Fruit fly (Drosophila melanogaster) whole organism, prepupa: ENCODE results near the gene SecCl.

Experiments used
- Blimp-1 ChIP-seq: fragments of 200-800 bp; sonication (Bioruptor generic); optimal IDR thresholded peaks from 3 replicates; lab custom pipeline; 2017; ENCODE audit warnings: missing biosample characterization, missing genetic modification characterization, mild to moderate bottlenecking, moderate library complexity, missing genetic modification reagents
- CG10631 ChIP-seq: fragments of 200-800 bp; sonication (Bioruptor generic); optimal IDR thresholded peaks from 2 replicates; lab custom pipeline; 2016; ENCODE audit warnings: missing biosample characterization, missing genetic modification characterization
- CG10669 ChIP-seq: fragments of 200-800 bp; sonication (Bioruptor generic); optimal IDR thresholded peaks from 3 replicates; lab custom pipeline; 2018; ENCODE audit warnings: missing biosample characterization, mild to moderate bottlenecking, missing genetic modification characterization, moderate library complexity
- CG11294 ChIP-seq: fragments of 200-800 bp; sonication (Bioruptor generic); IDR thresholded peaks from 2 replicates; pipeline ENCODE4 v1.3.6; 2022; ENCODE audit warnings: missing biosample characterization, missing genetic modification characterization
- CG11762 ChIP-seq: fragments of 200-800 bp; sonication (Bioruptor generic); optimal IDR thresholded peaks from 3 replicates; lab custom pipeline; 2016; ENCODE audit warnings: missing biosample characterization, missing genetic modification characterization; ENCODE audit not compliant: insufficient read depth
- CG11902 ChIP-seq: fragments of 200-800 bp; sonication (Bioruptor generic); optimal IDR thresholded peaks from 3 replicates; lab custom pipeline; 2016; ENCODE audit warnings: missing biosample characterization, missing genetic modification characterization
- CG15336 ChIP-seq: fragments of 200-800 bp; sonication (Bioruptor generic); IDR thresholded peaks from 2 replicates; pipeline ENCODE4 v1.3.6; 2022; ENCODE audit warnings: missing biosample characterization, missing genetic modification characterization
- CG1621 ChIP-seq: fragments of 200-800 bp; sonication (Bioruptor generic); optimal IDR thresholded peaks from 3 replicates; lab custom pipeline; 2018; ENCODE audit warnings: missing biosample characterization, mild to moderate bottlenecking, missing genetic modification characterization
- CG31627 ChIP-seq: fragments of 200-800 bp; sonication (Bioruptor generic); optimal IDR thresholded peaks from 3 replicates; lab custom pipeline; 2016; ENCODE audit warnings: missing biosample characterization, missing genetic modification characterization
- CG32006 ChIP-seq: fragments of 200-800 bp; sonication (Bioruptor generic); optimal IDR thresholded peaks from 3 replicates; lab custom pipeline; 2017; ENCODE audit warnings: missing biosample characterization, mild to moderate bottlenecking, missing genetic modification characterization
- CG3919 ChIP-seq: fragments of 200-800 bp; sonication (Bioruptor generic); optimal IDR thresholded peaks from 3 replicates; lab custom pipeline; 2016; ENCODE audit warnings: missing biosample characterization, missing genetic modification characterization
- CG6163 ChIP-seq: fragments of 200-800 bp; sonication (Bioruptor generic); IDR thresholded peaks from 3 replicates; pipeline ENCODE4 v1.3.6; 2022; ENCODE audit warnings: missing biosample characterization, missing genetic modification characterization
- CG6276 ChIP-seq: fragments of 200-800 bp; sonication (Bioruptor generic); optimal IDR thresholded peaks from 2 replicates; lab custom pipeline; 2017; ENCODE audit warnings: missing biosample characterization, mild to moderate bottlenecking, missing genetic modification characterization
- CG6854 ChIP-seq: fragments of 200-800 bp; sonication (Bioruptor generic); optimal IDR thresholded peaks from 2 replicates; lab custom pipeline; 2017; ENCODE audit warnings: missing biosample characterization, mild to moderate bottlenecking, missing genetic modification characterization
- CG7368 ChIP-seq: fragments of 200-800 bp; sonication (Bioruptor generic); optimal IDR thresholded peaks from 3 replicates; lab custom pipeline; 2016; ENCODE audit warnings: missing biosample characterization, missing genetic modification characterization
- CG8119 ChIP-seq: fragments of 200-800 bp; sonication (Bioruptor generic); IDR thresholded peaks from 3 replicates; pipeline ENCODE4 v1.3.6; 2022; ENCODE audit warnings: missing biosample characterization, missing genetic modification characterization
- CG8632 ChIP-seq: fragments of 200-800 bp; sonication (Bioruptor generic); optimal IDR thresholded peaks from 3 replicates; lab custom pipeline; 2016; ENCODE audit warnings: missing biosample characterization, missing genetic modification characterization
- Eip75B ChIP-seq: fragments of 200-800 bp; sonication (Bioruptor generic); optimal IDR thresholded peaks from 3 replicates; lab custom pipeline; 2016; ENCODE audit warnings: missing biosample characterization, missing genetic modification characterization
- Eip78C ChIP-seq: fragments of 200-800 bp; sonication (Bioruptor generic); peaks from one replicate; lab custom pipeline; 2016; ENCODE audit warnings: missing biosample characterization, missing genetic modification characterization
- Eip93F ChIP-seq: fragments of 200-800 bp; sonication (Bioruptor generic); optimal IDR thresholded peaks from 2 replicates; lab custom pipeline; 2016; ENCODE audit warnings: missing biosample characterization, mild to moderate bottlenecking, missing genetic modification characterization
- Ets21C ChIP-seq: fragments of 200-800 bp; sonication (Bioruptor generic); optimal IDR thresholded peaks from 3 replicates; lab custom pipeline; 2016; ENCODE audit warnings: missing biosample characterization, missing genetic modification characterization
- Ets96B ChIP-seq: fragments of 200-800 bp; optimal IDR thresholded peaks from 2 replicates; lab custom pipeline; 2019; ENCODE audit warnings: missing biosample characterization, mild to moderate bottlenecking, missing genetic modification characterization, moderate library complexity
- Gug ChIP-seq: fragments of 200-800 bp; sonication (Bioruptor generic); IDR thresholded peaks from 2 replicates; pipeline ENCODE4 v1.3.6; 2022; ENCODE audit warnings: missing biosample characterization, missing genetic modification characterization
- Hr38 ChIP-seq: sonication (Bioruptor generic); optimal IDR thresholded peaks from 2 replicates; lab custom pipeline; 2016; ENCODE audit warnings: missing biosample characterization, missing genetic modification characterization
- Lpt ChIP-seq: fragments of 200-800 bp; sonication (Bioruptor generic); optimal IDR thresholded peaks from 3 replicates; lab custom pipeline; 2016; ENCODE audit warnings: missing biosample characterization, missing genetic modification characterization
- Met ChIP-seq: fragments of 200-800 bp; sonication (Bioruptor generic); optimal IDR thresholded peaks from 3 replicates; lab custom pipeline; 2016; ENCODE audit warnings: missing biosample characterization, missing genetic modification characterization
- OdsH ChIP-seq: fragments of 200-800 bp; sonication (Bioruptor generic); optimal IDR thresholded peaks from 3 replicates; lab custom pipeline; 2016; ENCODE audit warnings: missing biosample characterization, missing genetic modification characterization
- Smox ChIP-seq: fragments of 200-800 bp; sonication (Bioruptor generic); optimal IDR thresholded peaks from 3 replicates; lab custom pipeline; 2016; ENCODE audit warnings: missing biosample characterization, missing genetic modification characterization
- Sox102F ChIP-seq: fragments of 200-800 bp; sonication (Bioruptor generic); optimal IDR thresholded peaks from 2 replicates; lab custom pipeline; 2016; ENCODE audit warnings: missing biosample characterization, mild to moderate bottlenecking, missing genetic modification characterization
- Sox14 ChIP-seq: fragments of 200-800 bp; sonication (Bioruptor generic); optimal IDR thresholded peaks from 3 replicates; lab custom pipeline; 2016; ENCODE audit warnings: missing biosample characterization, missing genetic modification characterization
- Sox15 ChIP-seq: fragments of 200-800 bp; sonication (Bioruptor generic); optimal IDR thresholded peaks from 3 replicates; lab custom pipeline; 2016; ENCODE audit warnings: missing biosample characterization, missing genetic modification characterization
- cyc ChIP-seq: fragments of 200-800 bp; sonication (Bioruptor generic); optimal IDR thresholded peaks from 3 replicates; lab custom pipeline; 2016; ENCODE audit warnings: missing biosample characterization, missing genetic modification characterization
- dac ChIP-seq: fragments of 200-800 bp; sonication (Bioruptor generic); optimal IDR thresholded peaks from 2 replicates; lab custom pipeline; 2017; ENCODE audit warnings: missing biosample characterization, mild to moderate bottlenecking, missing genetic modification characterization
- dsx ChIP-seq: fragments of 200-800 bp; optimal IDR thresholded peaks from 3 replicates; lab custom pipeline; 2019; ENCODE audit warnings: missing biosample characterization, mild to moderate bottlenecking, missing genetic modification characterization, moderate library complexity; ENCODE audit not compliant: poor library complexity, severe bottlenecking
- eg ChIP-seq: fragments of 200-800 bp; sonication (Bioruptor generic); IDR thresholded peaks from 3 replicates; pipeline ENCODE4 v1.3.6; 2022; ENCODE audit warnings: missing biosample characterization, missing genetic modification characterization
- esn ChIP-seq: fragments of 200-800 bp; sonication (Bioruptor generic); optimal IDR thresholded peaks from 2 replicates; lab custom pipeline; 2016; ENCODE audit warnings: missing biosample characterization, mild to moderate bottlenecking, missing genetic modification characterization, moderate library complexity
- fkh ChIP-seq: fragments of 200-800 bp; sonication (Bioruptor generic); optimal IDR thresholded peaks from 3 replicates; lab custom pipeline; 2017; ENCODE audit warnings: missing biosample characterization, mild to moderate bottlenecking, missing genetic modification characterization, moderate library complexity
- lz ChIP-seq: fragments of 200-800 bp; sonication (Bioruptor generic); optimal IDR thresholded peaks from 3 replicates; lab custom pipeline; 2016; ENCODE audit warnings: missing biosample characterization, missing genetic modification characterization
- net ChIP-seq: fragments of 200-800 bp; sonication (Bioruptor generic); optimal IDR thresholded peaks from 3 replicates; lab custom pipeline; 2016; ENCODE audit warnings: missing biosample characterization, missing genetic modification characterization
- pdm3 ChIP-seq: fragments of 200-800 bp; sonication (Bioruptor generic); optimal IDR thresholded peaks from 3 replicates; lab custom pipeline; 2016; ENCODE audit warnings: missing biosample characterization, missing genetic modification characterization
- salr ChIP-seq, 2 experiments: fragments of 200-800 bp; sonication (Bioruptor generic); optimal IDR thresholded peaks; 3 replicates each; lab custom pipeline; 2016 to 2018; ENCODE audit warnings: missing biosample characterization in 2 of 2, missing genetic modification characterization in 2 of 2, mild to moderate bottlenecking in 1 of 2
- spab ChIP-seq: fragments of 200-800 bp; sonication (Bioruptor generic); optimal IDR thresholded peaks from 2 replicates; lab custom pipeline; 2017; ENCODE audit warnings: missing biosample characterization, mild to moderate bottlenecking, missing genetic modification characterization, missing genetic modification reagents
- ss ChIP-seq, 2 experiments: fragments of 200-800 bp; sonication (Bioruptor generic); optimal IDR thresholded peaks; 2 replicates in 1 of 2; 3 replicates in 1 of 2; lab custom pipeline; 2017 to 2018; ENCODE audit warnings: mild to moderate bottlenecking in 2 of 2, missing biosample characterization in 2 of 2, missing genetic modification characterization in 2 of 2, moderate library complexity in 1 of 2
- svp ChIP-seq: fragments of 200-800 bp; sonication (Bioruptor generic); peaks from one replicate; lab custom pipeline; 2016; ENCODE audit warnings: missing biosample characterization, missing genetic modification characterization
- topi ChIP-seq: fragments of 200-800 bp; sonication (Bioruptor generic); optimal IDR thresholded peaks from 3 replicates; lab custom pipeline; 2016; ENCODE audit warnings: missing biosample characterization, missing genetic modification characterization
- vri ChIP-seq: fragments of 200-800 bp; sonication (Bioruptor generic); optimal IDR thresholded peaks from 3 replicates; lab custom pipeline; 2016; ENCODE audit warnings: missing biosample characterization, mild to moderate bottlenecking, missing genetic modification characterization

Gene SecCl

dm6 chr3L:17420610-17421194 lies 49.2 kb upstream of the SecCl start (continued):
- TF ChIP-seq CG1621 (tag; lab: Kevin White, UChicago) = peak; percentile 48
- peak; percentile 58 for TF ChIP-seq Eip93F (GFP tag; lab: Kevin White, UChicago)
- peak; percentile 89 for TF ChIP-seq Met (GFP tag; lab: Kevin White, UChicago)
- TF ChIP-seq Ets96B (tag; lab: Kevin White, UChicago) = peak; percentile 85
- TF ChIP-seq salr (GFP tag; optimal IDR thresholded peaks at IDR 0.05; lab: Kevin White, UChicago) = peak; percentile 14 to 76
- TF ChIP-seq eg (GFP tag; lab: Robert Waterston, UW) = 0 out of 3 replicates have a peak, but pooled peaks have one; percentile 13
- TF ChIP-seq CG10631 (GFP tag; lab: Kevin White, UChicago) = peak; percentile 83
- peak; percentile 58 for TF ChIP-seq CG11762 (GFP tag; lab: Kevin White, UChicago)
- peak; percentile 14 for TF ChIP-seq Lpt (GFP tag; lab: Kevin White, UChicago)
- peak; percentile 84 for TF ChIP-seq CG8632
- peak; percentile 77 for TF ChIP-seq Sox15 (GFP tag; lab: Kevin White, UChicago)
- TF ChIP-seq lz (GFP tag; lab: Kevin White, UChicago) = peak; percentile 84
- peak; percentile 83 for TF ChIP-seq spab (GFP tag; lab: Kevin White, UChicago)
- TF ChIP-seq Blimp-1 (GFP tag; lab: Kevin White, UChicago) = peak; percentile 34

dm6 chr3L:17421319-17421718 lies 48.6 kb upstream of the SecCl start, which contains the start of gene blot:
Gene blot (minus strand): TSS chr3L:17421514.
- TF ChIP-seq CG15336 (GFP tag; lab: Robert Waterston, UW) = peak; percentile 38; the same call in 1 of the 2 replicates
- no peak for TF ChIP-seq Ets21C (GFP tag; lab: Kevin White, UChicago)
- no peak for TF ChIP-seq CG6854 (GFP tag; lab: Kevin White, UChicago)
- no peak for TF ChIP-seq Hr38 (GFP tag; lab: Kevin White, UChicago)
- no peak for TF ChIP-seq CG11762 (GFP tag; lab: Kevin White, UChicago)
- peak; percentile 2 for TF ChIP-seq net
- no peak for TF ChIP-seq CG32006 (GFP tag; lab: Kevin White, UChicago)
- peak; percentile 26 for TF ChIP-seq Sox102F (GFP tag; lab: Kevin White, UChicago)
- TF ChIP-seq CG3919 (GFP tag; lab: Kevin White, UChicago) = peak; percentile 45
- TF ChIP-seq cyc (GFP tag; lab: Kevin White, UChicago) = no peak
- TF ChIP-seq Eip78C (GFP tag; lab: Kevin White, UChicago) = no peak
- no peak for TF ChIP-seq dsx (GFP tag; lab: Kevin White, UChicago)
- TF ChIP-seq ss (GFP tag; optimal IDR thresholded peaks at IDR 0.05; lab: Kevin White, UChicago) = peak; percentile 28 to 36
- no peak for TF ChIP-seq CG31627 (GFP tag; lab: Kevin White, UChicago)
- peak; percentile 92 for TF ChIP-seq svp (GFP tag; lab: Kevin White, UChicago)
- TF ChIP-seq CG8119 (GFP tag; lab: Robert Waterston, UW) = 0 out of 3 replicates have a peak, but pooled peaks have one; percentile 30
- no peak for TF ChIP-seq Sox14
- no peak for TF ChIP-seq Eip93F (GFP tag; lab: Kevin White, UChicago)
- peak; percentile 36 for TF ChIP-seq CG1621 (tag; lab: Kevin White, UChicago)
- no peak for TF ChIP-seq CG11294 (GFP tag; lab: Robert Waterston, UW)
- TF ChIP-seq CG6276 (GFP tag; lab: Kevin White, UChicago) = no peak
- TF ChIP-seq vri = no peak
- TF ChIP-seq CG6163 (GFP tag; lab: Robert Waterston, UW) = peak; percentile 23; the same call in 2 of the 3 replicates
- no peak for TF ChIP-seq CG11902 (GFP tag; lab: Kevin White, UChicago)
- no peak; the same call in 2 of the 3 replicates for TF ChIP-seq eg (GFP tag; lab: Robert Waterston, UW)

- TF ChIP-seq pdm3 = peak; percentile 63
- peak; percentile 52 for TF ChIP-seq Eip75B (GFP tag; lab: Kevin White, UChicago)
- TF ChIP-seq spab (GFP tag; lab: Kevin White, UChicago) = no peak
- TF ChIP-seq topi = peak; percentile 60
- TF ChIP-seq esn (GFP tag; lab: Kevin White, UChicago) = peak; percentile 75
- peak; percentile 14 for TF ChIP-seq CG10669 (GFP tag; lab: Kevin White, UChicago)
- no peak for TF ChIP-seq net
- TF ChIP-seq CG7368 (GFP tag; lab: Kevin White, UChicago) = peak; percentile 9
- no peak for TF ChIP-seq CG1621 (tag; lab: Kevin White, UChicago)
- TF ChIP-seq dac (GFP tag; lab: Kevin White, UChicago) = peak; percentile 14
- TF ChIP-seq Sox15 (GFP tag; lab: Kevin White, UChicago) = no peak
- peak; percentile 62 for TF ChIP-seq Sox14
- peak; percentile 70 for TF ChIP-seq OdsH (GFP tag; lab: Kevin White, UChicago)
- TF ChIP-seq cyc (GFP tag; lab: Kevin White, UChicago) = peak; percentile 60
- peak; percentile 71 for TF ChIP-seq Smox
- TF ChIP-seq fkh = peak; percentile 79
- no peak for TF ChIP-seq Gug (GFP tag; lab: Robert Waterston, UW)
Measured at dm6 chr3L:17425132-17425713, 44.7 kb upstream of the SecCl start, which contains the start of the genes Sec3 and COX7B. Gene Sec3 (minus strand): TSS chr3L:17425217. Gene COX7B (plus strand): TSS chr3L:17425477.
